Fruit fly (Drosophila melanogaster) whole organism, embryonic: Measurements from ENCODE around the gene Hasp.

Source experiments
- Antp ChIP-seq: fragments of 200-800 bp; sonication (Bioruptor generic); optimal IDR thresholded peaks from 3 replicates; lab custom pipeline; 2016; ENCODE audit warnings: missing biosample characterization, missing genetic modification characterization
- Atf3 ChIP-seq: fragments of 200-800 bp; sonication (Bioruptor generic); optimal IDR thresholded peaks from 3 replicates; lab custom pipeline; 2016; ENCODE audit warnings: missing biosample characterization, missing genetic modification characterization
- B-H1 ChIP-seq: fragments of 200-800 bp; sonication (Bioruptor generic); IDR thresholded peaks from 3 replicates; pipeline ENCODE4 v1.3.6; 2022; ENCODE audit warnings: missing biosample characterization, missing genetic modification characterization
- B-H2 ChIP-seq: fragments of 200-800 bp; sonication (Bioruptor generic); optimal IDR thresholded peaks from 2 replicates; lab custom pipeline; 2018; ENCODE audit warnings: missing biosample characterization, mild to moderate bottlenecking, missing genetic modification characterization
- Blimp-1 ChIP-seq: fragments of 200-800 bp; sonication (Bioruptor generic); optimal IDR thresholded peaks from 3 replicates; lab custom pipeline; 2018; ENCODE audit warnings: missing biosample characterization, missing genetic modification characterization, mild to moderate bottlenecking, moderate library complexity, missing genetic modification reagents
- CG10366 ChIP-seq: fragments of 200-800 bp; sonication (Bioruptor generic); IDR thresholded peaks from 2 replicates; pipeline ENCODE4 v1.3.6; 2022; ENCODE audit warnings: missing biosample characterization, missing genetic modification characterization
- CG10565 ChIP-seq: fragments of 200-800 bp; sonication (Bioruptor generic); optimal IDR thresholded peaks from 3 replicates; lab custom pipeline; 2016; ENCODE audit warnings: missing biosample characterization, mild to moderate bottlenecking, missing genetic modification characterization
- CG11723 ChIP-seq: fragments of 200-800 bp; sonication (Bioruptor generic); optimal IDR thresholded peaks from 2 replicates; lab custom pipeline; 2017; ENCODE audit warnings: missing biosample characterization, mild to moderate bottlenecking, missing genetic modification characterization
- CG13424 ChIP-seq: fragments of 200-800 bp; sonication (Bioruptor generic); optimal IDR thresholded peaks from 2 replicates; lab custom pipeline; 2019; ENCODE audit warnings: missing biosample characterization, mild to moderate bottlenecking, missing genetic modification characterization, moderate library complexity
- CG17802 ChIP-seq: fragments of 200-800 bp; sonication (Bioruptor generic); optimal IDR thresholded peaks from 2 replicates; lab custom pipeline; 2018; ENCODE audit warnings: missing biosample characterization, mild to moderate bottlenecking, missing genetic modification characterization, moderate library complexity
- CG1832 ChIP-seq: fragments of 200-800 bp; sonication (Bioruptor generic); optimal IDR thresholded peaks from 2 replicates; lab custom pipeline; 2017; ENCODE audit warnings: missing biosample characterization, mild to moderate bottlenecking, missing genetic modification characterization, inconsistent platforms
- CG18476 ChIP-seq: fragments of 200-800 bp; sonication (Bioruptor generic); optimal IDR thresholded peaks from 2 replicates; lab custom pipeline; 2016; ENCODE audit warnings: missing biosample characterization, mild to moderate bottlenecking, missing genetic modification characterization
- CG18599 ChIP-seq: fragments of 200-800 bp; sonication (Bioruptor generic); optimal IDR thresholded peaks from 3 replicates; lab custom pipeline; 2017; ENCODE audit warnings: missing biosample characterization, missing genetic modification characterization, mild to moderate bottlenecking, moderate library complexity, missing genetic modification reagents
- CG2120 ChIP-seq: fragments of 200-800 bp; sonication (Bioruptor generic); optimal IDR thresholded peaks from 3 replicates; lab custom pipeline; 2016; ENCODE audit warnings: missing biosample characterization, missing genetic modification characterization
- CG6654 ChIP-seq: fragments of 200-800 bp; sonication (Bioruptor generic); optimal IDR thresholded peaks from 2 replicates; lab custom pipeline; 2017; ENCODE audit warnings: missing biosample characterization, mild to moderate bottlenecking, missing genetic modification characterization
- CG6689 ChIP-seq: fragments of 200-800 bp; sonication (Bioruptor generic); IDR thresholded peaks from 2 replicates; pipeline ENCODE4 v1.3.6; 2022; ENCODE audit warnings: missing biosample characterization, missing genetic modification characterization
- CG8290 ChIP-seq, 3 experiments: fragments of 200-800 bp; sonication (Bioruptor generic); optimal IDR thresholded peaks; 2 replicates each; lab custom pipeline; 2016 to 2019; ENCODE audit warnings: missing biosample characterization in 3 of 3, missing genetic modification characterization in 3 of 3, mild to moderate bottlenecking in 2 of 3, moderate library complexity in 1 of 3
- CG8924 ChIP-seq: fragments of 200-800 bp; optimal IDR thresholded peaks from 3 replicates; lab custom pipeline; 2019; ENCODE audit warnings: missing biosample characterization, mild to moderate bottlenecking, missing genetic modification characterization, moderate library complexity
- Gug ChIP-seq: fragments of 200-800 bp; sonication (Bioruptor generic); IDR thresholded peaks from 4 replicates; pipeline ENCODE4 v1.3.6; 2022; ENCODE audit warnings: missing biosample characterization, missing genetic modification characterization
- Hand ChIP-seq: fragments of 200-800 bp; sonication (Bioruptor generic); optimal IDR thresholded peaks from 2 replicates; lab custom pipeline; 2017; ENCODE audit warnings: mild to moderate bottlenecking, missing biosample characterization, missing genetic modification reagents, missing genetic modification characterization
- Hmx ChIP-seq: fragments of 200-800 bp; sonication (Bioruptor generic); optimal IDR thresholded peaks from 2 replicates; lab custom pipeline; 2016; ENCODE audit warnings: missing biosample characterization, missing genetic modification characterization
- Kr ChIP-seq: fragments of 200-800 bp; sonication (Bioruptor generic); optimal IDR thresholded peaks from 2 replicates; lab custom pipeline; 2017; ENCODE audit warnings: missing biosample characterization, mild to moderate bottlenecking, missing genetic modification characterization
- Ssrp ChIP-seq: fragments of 200-800 bp; sonication (Bioruptor generic); optimal IDR thresholded peaks from 2 replicates; lab custom pipeline; 2018; ENCODE audit warnings: missing biosample characterization, mild to moderate bottlenecking, missing genetic modification characterization, moderate library complexity
- Vsx1 ChIP-seq: fragments of 200-800 bp; sonication (Bioruptor generic); optimal IDR thresholded peaks from 2 replicates; lab custom pipeline; 2017; ENCODE audit warnings: missing biosample characterization, mild to moderate bottlenecking, missing genetic modification characterization, missing genetic modification reagents
- ab ChIP-seq: fragments of 200-800 bp; sonication (Bioruptor generic); optimal IDR thresholded peaks from 2 replicates; lab custom pipeline; 2016; ENCODE audit warnings: missing biosample characterization, missing genetic modification characterization
- aop ChIP-seq: fragments of 200-800 bp; sonication (Bioruptor generic); IDR thresholded peaks from 2 replicates; pipeline ENCODE4 v1.3.6; 2022; ENCODE audit warnings: missing biosample characterization, missing genetic modification characterization
- bcd ChIP-seq: fragments of 200-800 bp; sonication (Bioruptor generic); optimal IDR thresholded peaks from 2 replicates; lab custom pipeline; 2017; ENCODE audit warnings: missing biosample characterization, mild to moderate bottlenecking, missing genetic modification characterization
- crc ChIP-seq: fragments of 200-800 bp; sonication (Bioruptor generic); optimal IDR thresholded peaks from 2 replicates; lab custom pipeline; 2016; ENCODE audit warnings: missing biosample characterization, missing genetic modification characterization
- disco-r ChIP-seq: fragments of 200-800 bp; sonication (Bioruptor generic); optimal IDR thresholded peaks from 2 replicates; lab custom pipeline; 2016; ENCODE audit warnings: missing biosample characterization, missing genetic modification characterization
- dysf ChIP-seq: fragments of 200-800 bp; sonication (Bioruptor generic); IDR thresholded peaks from 3 replicates; pipeline ENCODE4 v1.3.6; 2022; ENCODE audit warnings: missing biosample characterization, missing genetic modification characterization
- exex ChIP-seq: fragments of 200-800 bp; sonication (Bioruptor generic); optimal IDR thresholded peaks from 4 replicates; lab custom pipeline; 2018; ENCODE audit warnings: missing biosample characterization, mild to moderate bottlenecking, missing genetic modification characterization, moderate library complexity
- insv ChIP-seq, 2 experiments: fragments of 200-800 bp; sonication (Bioruptor generic); optimal IDR thresholded peaks; 3 replicates each; lab custom pipeline; 2016 to 2018; ENCODE audit warnings: missing biosample characterization in 2 of 2, missing genetic modification characterization in 2 of 2
- lbe ChIP-seq: fragments of 200-800 bp; sonication (Bioruptor generic); optimal IDR thresholded peaks from 2 replicates; lab custom pipeline; 2016; ENCODE audit warnings: missing biosample characterization, mild to moderate bottlenecking, missing genetic modification characterization
- lmd ChIP-seq: fragments of 200-800 bp; sonication (Bioruptor generic); IDR thresholded peaks from 2 replicates; pipeline ENCODE4 v1.3.6; 2022; ENCODE audit warnings: missing biosample characterization, missing genetic modification characterization
- lola ChIP-seq, 3 experiments: fragments of >200 bp in 2 of 3; fragments of 200-800 bp in 1 of 3; sonication (Bioruptor generic) in 1 of 3; optimal IDR thresholded peaks; 2 replicates each; lab custom pipeline; 2017 to 2019; ENCODE audit warnings: missing biosample characterization in 3 of 3, missing genetic modification characterization in 3 of 3, mild to moderate bottlenecking in 1 of 3, moderate library complexity in 1 of 3
- pfk ChIP-seq: fragments of 200-800 bp; sonication (Bioruptor generic); optimal IDR thresholded peaks from 2 replicates; lab custom pipeline; 2018; ENCODE audit warnings: missing biosample characterization, mild to moderate bottlenecking, missing genetic modification characterization, moderate library complexity
- pho ChIP-seq: fragments of 200-800 bp; sonication (Bioruptor generic); optimal IDR thresholded peaks from 2 replicates; lab custom pipeline; 2016; ENCODE audit warnings: missing biosample characterization, missing genetic modification characterization
- pum ChIP-seq: fragments of 200-800 bp; sonication (Bioruptor generic); optimal IDR thresholded peaks from 2 replicates; lab custom pipeline; 2016; ENCODE audit warnings: missing biosample characterization, missing genetic modification characterization
- ranshi ChIP-seq: fragments of 200-800 bp; sonication (Bioruptor generic); IDR thresholded peaks from 2 replicates; pipeline ENCODE4 v1.3.6; 2022; ENCODE audit warnings: missing biosample characterization, missing genetic modification characterization
- repo ChIP-seq: fragments of 200-800 bp; sonication (Bioruptor generic); optimal IDR thresholded peaks from 2 replicates; lab custom pipeline; 2016; ENCODE audit warnings: missing biosample characterization, missing genetic modification characterization
- rib ChIP-seq: fragments of 200-800 bp; sonication (Bioruptor generic); IDR thresholded peaks from 2 replicates; pipeline ENCODE4 v1.3.6; 2022; ENCODE audit warnings: missing biosample characterization, missing genetic modification characterization
- sima ChIP-seq: fragments of 200-800 bp; sonication (Bioruptor generic); optimal IDR thresholded peaks from 2 replicates; lab custom pipeline; 2016; ENCODE audit warnings: missing biosample characterization, missing genetic modification characterization
- sisA ChIP-seq: fragments of 200-800 bp; sonication (Bioruptor generic); IDR thresholded peaks from 2 replicates; pipeline ENCODE4 v1.3.6; 2022; ENCODE audit warnings: missing biosample characterization, missing genetic modification characterization
- slou ChIP-seq: fragments of 200-800 bp; sonication (Bioruptor generic); optimal IDR thresholded peaks from 3 replicates; lab custom pipeline; 2016; ENCODE audit warnings: missing biosample characterization, missing genetic modification characterization
- tap ChIP-seq: fragments of 200-800 bp; optimal IDR thresholded peaks from 3 replicates; lab custom pipeline; 2019; ENCODE audit warnings: missing biosample characterization, mild to moderate bottlenecking, missing genetic modification characterization, moderate library complexity
- tgo ChIP-seq: fragments of 200-800 bp; sonication (Bioruptor generic); IDR thresholded peaks from 3 replicates; pipeline ENCODE4 v1.3.6; 2022; ENCODE audit warnings: missing biosample characterization, missing genetic modification characterization
- tup ChIP-seq: fragments of 200-800 bp; sonication (Bioruptor generic); optimal IDR thresholded peaks from 2 replicates; lab custom pipeline; 2016; ENCODE audit warnings: missing biosample characterization, mild to moderate bottlenecking, missing genetic modification characterization, moderate library complexity
- unc-4 ChIP-seq: fragments of 200-800 bp; sonication (Bioruptor generic); IDR thresholded peaks from 2 replicates; pipeline ENCODE4 v1.3.6; 2022; ENCODE audit warnings: missing biosample characterization, missing genetic modification characterization; ENCODE audit not compliant: partially characterized antibody

The Hasp gene

dm6 chr2L:19492934-19493686 lies 23.9 kb downstream of the Hasp start, which contains the start of the genes swm and Ctu2 (continued):
- TF ChIP-seq CG18599 (GFP tag; lab: Kevin White, UChicago) (no peak), Vsx1 (GFP tag; lab: Kevin White, UChicago) (no peak), B-H1 (GFP tag; lab: Robert Waterston, UW) (peak; percentile 22; the same call in 2 of the 3 replicates), ranshi (peak; percentile 30; the same call in 1 of the 2 replicates), B-H2 (GFP tag; lab: Kevin White, UChicago) (peak; percentile 88), Antp (GFP tag; lab: Kevin White, UChicago) (no peak), ab (GFP tag; lab: Kevin White, UChicago) (no peak), tap (tag; lab: Kevin White, UChicago) (no peak), rib (GFP tag; lab: Robert Waterston, UW) (no peak), pho (GFP tag; lab: Kevin White, UChicago) (no peak), Hmx (GFP tag; lab: Kevin White, UChicago) (no peak), sima (no peak), CG10565 (GFP tag; lab: Kevin White, UChicago) (no peak), exex (peak; percentile 50), CG8290 (GFP tag; optimal IDR thresholded peaks at IDR 0.05; lab: Kevin White, UChicago) (peak; percentile 34), CG8290 (tag; optimal IDR thresholded peaks at IDR 0.05; lab: Kevin White, UChicago) (peak in 1 of 2 experiments; percentile 29), CG2120 (GFP tag; lab: Kevin White, UChicago) (peak; percentile 47), lmd (peak; percentile 51), CG6689 (GFP tag; lab: Robert Waterston, UW) (peak; percentile 68), unc-4 (peak; percentile 67; the same call in 1 of the 2 replicates), tup (GFP tag; lab: Kevin White, UChicago) (no peak), Ssrp (peak; percentile 70), CG8924 (tag; lab: Kevin White, UChicago) (peak; percentile 82), CG11723 (GFP tag; lab: Kevin White, UChicago) (peak; percentile 18), slou (GFP tag; lab: Kevin White, UChicago) (peak; percentile 34), repo (GFP tag; lab: Kevin White, UChicago) (no peak), Blimp-1 (GFP tag; lab: Kevin White, UChicago) (no peak), CG10366 (peak; percentile 25; the same call in 1 of the 2 replicates), CG1832 (GFP tag; lab: Kevin White, UChicago) (no peak), CG6654 (no peak), lbe (GFP tag; lab: Kevin White, UChicago) (peak; percentile 27), Hand (peak; percentile 52), Gug (GFP tag; lab: Robert Waterston, UW) (peak; percentile 26; the same call in 2 of the 4 replicates), crc (GFP tag; lab: Kevin White, UChicago) (no peak), bcd (GFP tag; lab: Kevin White, UChicago) (peak; percentile 63), Atf3 (GFP tag; lab: Kevin White, UChicago) (no peak), CG13424 (tag; lab: Kevin White, UChicago) (peak; percentile 89), tgo (GFP tag; lab: Robert Waterston, UW) (peak; percentile 42; the same call in 2 of the 3 replicates), Kr (GFP tag; lab: Kevin White, UChicago) (no peak), disco-r (no peak), CG17802 (tag; lab: Kevin White, UChicago) (no peak), pfk (GFP tag; lab: Kevin White, UChicago) (no peak), pum (GFP tag; lab: Kevin White, UChicago) (peak; percentile 23), aop (GFP tag; lab: Robert Waterston, UW) (no peak), lola (GFP tag; optimal IDR thresholded peaks at IDR 0.05; lab: Kevin White, UChicago) (peak in 1 of 3 experiments; percentile 73), CG18476 (GFP tag; lab: Kevin White, UChicago) (no peak), insv (GFP tag; optimal IDR thresholded peaks at IDR 0.05; lab: Kevin White, UChicago) (peak in 1 of 2 experiments; percentile 51), sisA (GFP tag; lab: Robert Waterston, UW) (peak; percentile 13; the same call in 1 of the 2 replicates), dysf (GFP tag; lab: Robert Waterston, UW) (peak; percentile 61; the same call in 2 of the 3 replicates)
